Worm (Caenorhabditis elegans): ENCODE results near the gene egg-3.

DNA sequence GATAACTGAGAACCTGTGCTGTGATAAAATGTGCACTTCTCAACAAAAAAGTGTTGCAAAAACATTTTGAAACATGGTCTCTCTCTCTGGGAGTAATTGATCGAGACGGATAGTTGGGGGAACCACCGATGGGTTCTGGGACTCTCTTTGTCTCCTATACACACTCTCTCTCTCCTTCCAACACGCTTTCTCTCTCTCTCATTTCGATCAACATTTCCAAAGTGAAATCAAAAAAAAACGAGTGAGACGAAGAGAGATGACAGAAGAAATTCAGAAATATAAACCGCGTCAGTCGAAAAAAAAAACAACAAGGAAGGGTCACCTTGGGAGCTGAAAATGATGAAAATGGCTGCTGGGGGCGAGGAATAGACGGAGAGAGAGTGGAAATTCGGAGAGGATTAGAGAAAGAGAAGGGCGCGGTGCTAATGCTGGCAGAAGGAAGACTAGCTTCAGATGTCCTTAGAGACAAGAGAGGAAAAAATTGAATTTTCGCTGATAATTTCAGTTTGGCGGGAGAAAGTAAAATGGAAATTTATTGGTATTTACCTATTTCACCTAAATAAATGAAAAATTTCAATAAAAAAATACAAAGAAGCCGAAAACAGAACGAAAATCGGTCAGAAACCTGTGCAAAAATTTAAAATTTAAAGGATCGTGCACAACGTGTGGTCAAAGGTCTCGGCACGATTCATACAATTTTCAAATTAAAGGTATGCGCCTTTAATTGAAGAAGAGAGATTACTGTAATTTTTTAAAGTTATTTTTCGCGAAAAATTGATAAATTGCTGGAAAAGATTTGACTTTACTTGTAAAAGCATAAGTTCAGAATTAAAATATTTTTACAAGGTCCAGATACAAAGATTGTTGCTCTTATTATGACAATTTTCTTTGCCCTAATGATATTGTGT, 21.2 kb downstream of the egg-3 start:
- TF ChIP-seq nhr-76 (tag; optimal IDR thresholded peaks at IDR 0.05) (no peak), nhr-2 (tag; optimal IDR thresholded peaks at IDR 0.05) (no peak), elt-1 (tag; optimal IDR thresholded peaks at IDR 0.05; ENCODE audit: borderline replicate concordance, insufficient read depth) (no peak), ztf-11 (tag; optimal IDR thresholded peaks at IDR 0.05) (no peak), pha-4 (tag; optimal IDR thresholded peaks at IDR 0.05) (no peak), nhr-28 (tag; optimal IDR thresholded peaks at IDR 0.05) (no peak), blmp-1 (tag; optimal IDR thresholded peaks at IDR 0.05) (no peak), drap-1 (GFP tag; optimal IDR thresholded peaks at IDR 0.05) (no peak), nhr-237 (tag; optimal IDR thresholded peaks at IDR 0.05) (no peak), M03D4.4 (tag; optimal IDR thresholded peaks at IDR 0.05) (no peak), snpc-4 (tag; optimal IDR thresholded peaks at IDR 0.05) (no peak), lsy-2 (tag; optimal IDR thresholded peaks at IDR 0.05) (no peak), sem-2 (GFP tag; optimal IDR thresholded peaks at IDR 0.05) (no peak)
